Worm (Caenorhabditis elegans): ENCODE measurements around the gene pdcd-2.

DNA sequence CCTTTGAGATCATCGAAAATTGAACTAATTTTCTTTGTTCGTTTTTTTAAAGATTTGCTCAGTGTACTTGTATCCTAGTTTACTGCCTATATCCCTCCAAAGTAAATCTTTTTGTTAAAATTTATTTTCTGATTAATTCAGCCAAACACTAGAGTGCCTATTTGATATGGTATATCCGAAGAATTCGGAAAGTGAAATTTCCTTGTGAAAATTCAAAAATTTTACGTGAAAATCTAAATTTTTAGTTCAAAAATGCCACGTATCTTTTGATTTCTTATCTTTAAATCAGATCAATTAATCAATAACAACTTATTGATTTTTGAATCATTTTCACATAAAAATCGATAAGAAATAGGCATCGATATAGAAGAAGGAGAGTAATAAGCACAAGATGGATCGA lies 19.4 kb downstream of the pdcd-2 start, which contains the start of gene R07E5.6:
- no peak for TF ChIP-seq nhr-76 (tag; optimal IDR thresholded peaks at IDR 0.05)
- TF ChIP-seq unc-62 (GFP tag; optimal IDR thresholded peaks at IDR 0.05 in 1 of 2), result no peak
- TF ChIP-seq unc-62 (tag; optimal IDR thresholded peaks at IDR 0.05), result no peak
- TF ChIP-seq zag-1 (tag; optimal IDR thresholded peaks at IDR 0.05), result no peak
- no peak for TF ChIP-seq egl-27 (tag; optimal IDR thresholded peaks at IDR 0.05)
- no peak for TF ChIP-seq daf-8 (GFP tag; IDR thresholded peaks at IDR 0.05)
- no peak for TF ChIP-seq ceh-82 (tag; optimal IDR thresholded peaks at IDR 0.05)
- no peak for TF ChIP-seq lin-15B (tag; optimal IDR thresholded peaks at IDR 0.05)
- TF ChIP-seq jun-1 (tag; optimal IDR thresholded peaks at IDR 0.05), result no peak
- no peak for TF ChIP-seq dve-1 (tag; optimal IDR thresholded peaks at IDR 0.05; ENCODE audit: insufficient read depth)
- TF ChIP-seq Y105C5A.15 (GFP tag; IDR thresholded peaks at IDR 0.05), result no peak

Data from whole organism, L4 larva.